Worm (Caenorhabditis elegans): ENCODE data around the gene fmo-3.

DNA sequence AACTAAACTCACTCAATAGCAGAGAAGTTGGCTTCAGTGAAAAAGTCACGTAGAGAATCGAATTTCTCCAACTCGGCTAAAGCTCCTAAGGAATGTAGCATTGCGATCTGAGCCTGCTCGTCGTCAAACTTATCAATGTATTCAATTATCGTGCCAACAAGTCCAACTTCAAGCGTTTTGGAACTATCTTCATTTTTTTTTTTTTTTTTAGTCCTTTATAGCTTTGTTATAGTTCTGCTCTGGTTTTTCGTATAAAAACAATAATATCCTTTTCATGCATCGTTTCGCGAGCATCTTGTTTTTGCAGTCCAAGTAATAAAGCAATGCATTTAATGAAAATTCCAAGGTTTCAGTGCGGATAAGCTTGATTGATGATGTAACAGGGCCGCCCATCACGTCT is 5.4 kb upstream of the fmo-3 start, which contains the start of gene Y39A1A.31:
- TF ChIP-seq ets-4 (tag; optimal IDR thresholded peaks at IDR 0.05): no peak
- no peak for TF ChIP-seq sox-4 (tag; optimal IDR thresholded peaks at IDR 0.05)
- no peak for TF ChIP-seq nhr-232 (tag; optimal IDR thresholded peaks at IDR 0.05)
